Fruit fly (Drosophila melanogaster) whole organism, adult: Measurements from ENCODE around the gene PGS1.
A peak's percentile ranks its signal among the peaks of the same experiment; 100 is the strongest.

Source experiments
- CG11617 ChIP-seq: fragments of 200-800 bp; sonication (Bioruptor generic); optimal IDR thresholded peaks from 2 replicates; lab custom pipeline; 2017; ENCODE audit warnings: mild to moderate bottlenecking, missing biosample characterization, missing genetic modification reagents, missing genetic modification characterization
- CG12768 ChIP-seq: fragments of 200-800 bp; sonication (Bioruptor generic); optimal IDR thresholded peaks from 2 replicates; lab custom pipeline; 2017; ENCODE audit warnings: missing biosample characterization, missing genetic modification characterization, mild to moderate bottlenecking, moderate library complexity, missing genetic modification reagents
- CG1620 ChIP-seq: fragments of 200-800 bp; sonication (Bioruptor generic); optimal IDR thresholded peaks from 2 replicates; lab custom pipeline; 2016; ENCODE audit warnings: missing biosample characterization, missing genetic modification characterization
- CG7101 ChIP-seq: fragments of 200-800 bp; sonication (Bioruptor generic); optimal IDR thresholded peaks from 2 replicates; lab custom pipeline; 2018; ENCODE audit warnings: missing biosample characterization, mild to moderate bottlenecking, missing genetic modification characterization, moderate library complexity
- Hr96 ChIP-seq: fragments of 200-800 bp; sonication (Bioruptor generic); optimal IDR thresholded peaks from 2 replicates; lab custom pipeline; 2016; ENCODE audit warnings: missing biosample characterization, missing genetic modification characterization
- bab1 ChIP-seq: fragments of 200-800 bp; sonication (Bioruptor generic); optimal IDR thresholded peaks from 3 replicates; lab custom pipeline; 2019; ENCODE audit warnings: missing biosample characterization, mild to moderate bottlenecking, missing genetic modification characterization, moderate library complexity
- cic ChIP-seq: fragments of 200-800 bp; sonication (Bioruptor generic); optimal IDR thresholded peaks from 2 replicates; lab custom pipeline; 2017; ENCODE audit warnings: missing biosample characterization, mild to moderate bottlenecking, missing genetic modification characterization, moderate library complexity
- cnc ChIP-seq, 2 experiments: fragments of >200 bp; optimal IDR thresholded peaks; 2 replicates each; lab custom pipeline; 2017
- kay ChIP-seq: fragments of 200-800 bp; sonication (Bioruptor generic); peaks from one replicate; lab custom pipeline; 2016; ENCODE audit warnings: missing biosample characterization, missing genetic modification characterization, borderline replicate concordance
- pad ChIP-seq: fragments of 200-800 bp; sonication (Bioruptor generic); optimal IDR thresholded peaks from 3 replicates; lab custom pipeline; 2017; ENCODE audit warnings: missing biosample characterization, missing genetic modification characterization, mild to moderate bottlenecking, moderate library complexity, missing genetic modification reagents
- tj ChIP-seq: fragments of 200-800 bp; sonication (Bioruptor generic); optimal IDR thresholded peaks from 3 replicates; lab custom pipeline; 2017; ENCODE audit warnings: missing biosample characterization, mild to moderate bottlenecking, missing genetic modification characterization, moderate library complexity

DNA sequence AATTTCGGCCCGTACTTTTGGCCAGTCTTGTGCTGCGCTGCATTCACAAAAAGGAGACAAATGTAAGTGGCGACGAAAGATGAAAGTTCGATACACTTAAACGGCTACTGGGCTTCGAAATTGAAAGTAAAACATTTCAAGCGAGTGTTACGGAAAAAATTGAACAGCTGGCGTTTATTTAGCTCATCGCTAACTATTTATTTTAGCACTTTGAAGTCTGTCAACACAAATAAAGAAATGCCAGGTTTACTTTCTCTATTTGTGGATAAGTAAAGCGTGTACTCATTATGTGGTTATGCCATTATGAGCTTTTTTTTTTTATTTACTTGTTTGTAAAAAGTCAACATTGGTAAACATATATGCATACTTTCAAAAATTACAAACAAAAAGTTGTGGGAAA is 39.9 kb upstream of the PGS1 start:
- TF ChIP-seq cic (GFP tag; lab: Kevin White, UChicago) (no peak), pad (GFP tag; lab: Kevin White, UChicago) (peak; percentile 7), kay (GFP tag; lab: Kevin White, UChicago) (no peak), CG12768 (GFP tag; lab: Kevin White, UChicago) (peak; percentile 16), Hr96 (GFP tag; lab: Kevin White, UChicago) (no peak), cnc (optimal IDR thresholded peaks at IDR 0.05; lab: Kevin White, UChicago) (no peak), bab1 (GFP tag; lab: Kevin White, UChicago) (no peak), CG1620 (peak; percentile 22), CG11617 (GFP tag; lab: Kevin White, UChicago) (no peak), tj (no peak), CG7101 (peak; percentile 67)
